Worm (Caenorhabditis elegans) whole organism, L2 larva: ENCODE data around the gene slc-5A12.

Experiments used
- C34F6.9 ChIP-seq: fragments of 150-350 bp; optimal IDR thresholded peaks from 2 replicates; lab custom pipeline; 2014; ENCODE audit warnings: missing biosample characterization, missing genetic modification characterization
- F13H6.1 ChIP-seq: sonication (generic microtip); optimal IDR thresholded peaks from 2 replicates; lab custom pipeline; 2016; ENCODE audit warnings: missing genetic modification characterization, missing compliant biosample characterization
- ama-1 ChIP-seq: fragments of 150-350 bp; optimal IDR thresholded peaks from 2 replicates; lab custom pipeline; 2018; ENCODE audit warnings: inconsistent platforms
- blmp-1 ChIP-seq: sonication (generic microtip); optimal IDR thresholded peaks from 2 replicates; lab custom pipeline; 2017; ENCODE audit warnings: missing genetic modification characterization, mild to moderate bottlenecking, missing compliant biosample characterization, antibody characterized with exemption, moderate library complexity; ENCODE audit not compliant: insufficient read depth
- ceh-16 ChIP-seq: fragments of 150-350 bp; optimal IDR thresholded peaks from 2 replicates; lab custom pipeline; 2014; ENCODE audit warnings: missing biosample characterization, missing genetic modification characterization
- egl-27 ChIP-seq: sonication (generic microtip); optimal IDR thresholded peaks from 3 replicates; lab custom pipeline; 2017; ENCODE audit warnings: missing biosample characterization, missing genetic modification reagents, missing genetic modification characterization
- mab-5 ChIP-seq: fragments of 150-350 bp; optimal IDR thresholded peaks from 2 replicates; lab custom pipeline; 2014; ENCODE audit warnings: missing biosample characterization, missing genetic modification characterization
- mbf-1 ChIP-seq: sonication (generic microtip); optimal IDR thresholded peaks from 2 replicates; lab custom pipeline; 2017; ENCODE audit warnings: missing biosample characterization, missing genetic modification characterization
- nhr-10 ChIP-seq: sonication (generic microtip); optimal IDR thresholded peaks from 2 replicates; lab custom pipeline; 2017; ENCODE audit warnings: missing biosample characterization, missing genetic modification characterization
- nhr-25 ChIP-seq: fragments of 150-350 bp; sonication (generic microtip); optimal IDR thresholded peaks from 3 replicates; lab custom pipeline; 2014; ENCODE audit warnings: missing biosample characterization, missing genetic modification characterization
- nhr-6 ChIP-seq: fragments of 150-350 bp; optimal IDR thresholded peaks from 2 replicates; lab custom pipeline; 2014; ENCODE audit warnings: missing biosample characterization, missing genetic modification characterization
- nhr-77 ChIP-seq: fragments of 150-350 bp; optimal IDR thresholded peaks from 2 replicates; lab custom pipeline; 2014; ENCODE audit warnings: missing biosample characterization, missing genetic modification characterization
- skn-1 ChIP-seq: sonication (generic microtip); optimal IDR thresholded peaks from 2 replicates; lab custom pipeline; 2017; ENCODE audit warnings: missing biosample characterization, missing genetic modification characterization
- sma-3 ChIP-seq: sonication (generic microtip); optimal IDR thresholded peaks from 2 replicates; lab custom pipeline; 2016; ENCODE audit warnings: missing genetic modification reagents, missing genetic modification characterization, missing compliant biosample characterization
- sma-9 ChIP-seq, 2 experiments: fragments of 150-350 bp in 1 of 2; sonication (generic microtip) in 1 of 2; optimal IDR thresholded peaks; 2 replicates each; lab custom pipeline; 2014 to 2016; ENCODE audit warnings: missing genetic modification characterization in 2 of 2, mild to moderate bottlenecking in 1 of 2, missing biosample characterization in 1 of 2, missing compliant biosample characterization in 1 of 2, missing genetic modification reagents in 1 of 2, moderate library complexity in 1 of 2
- unc-39 ChIP-seq: fragments of 150-350 bp; optimal IDR thresholded peaks from 2 replicates; lab custom pipeline; 2014; ENCODE audit warnings: missing biosample characterization, missing genetic modification characterization
- unc-55 ChIP-seq: fragments of 150-350 bp; sonication (generic microtip); optimal IDR thresholded peaks from 3 replicates; lab custom pipeline; 2014; ENCODE audit warnings: missing biosample characterization, missing genetic modification reagents, missing genetic modification characterization
- unc-62 ChIP-seq: fragments of 150-350 bp; optimal IDR thresholded peaks from 2 replicates; lab custom pipeline; 2014; ENCODE audit warnings: missing biosample characterization, missing genetic modification reagents, missing genetic modification characterization
- ztf-1 ChIP-seq: fragments of 200-800 bp; sonication (Bioruptor generic); conservative IDR thresholded peaks from 2 replicates; pipeline ENCODE4 v1.3.6; 2022; ENCODE audit warnings: missing genetic modification characterization, missing compliant biosample characterization
- ztf-11 ChIP-seq: sonication (generic microtip); optimal IDR thresholded peaks from 2 replicates; lab custom pipeline; 2017; ENCODE audit warnings: missing biosample characterization, missing genetic modification characterization
- ztf-4 ChIP-seq: fragments of 150-350 bp; optimal IDR thresholded peaks from 2 replicates; lab custom pipeline; 2014; ENCODE audit warnings: missing biosample characterization, missing genetic modification characterization

slc-5A12 gene

DNA sequence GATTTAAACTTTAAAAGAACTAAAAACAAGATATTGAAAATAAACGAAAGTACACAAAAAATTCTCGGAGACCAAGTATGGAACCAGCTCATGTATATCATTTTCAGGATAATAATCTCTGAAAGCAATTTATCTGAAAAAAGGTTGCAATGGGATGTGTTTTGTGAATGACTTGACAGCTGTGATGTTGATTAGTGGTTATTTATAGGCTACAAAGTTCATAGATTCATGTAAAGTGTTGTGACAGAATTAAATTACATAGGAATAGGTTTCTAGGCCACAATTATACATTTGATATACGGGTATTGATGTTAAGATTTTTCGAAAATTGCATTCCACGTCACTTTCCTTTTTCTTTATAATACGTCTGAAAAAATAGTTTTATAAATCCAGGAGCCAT, 28.1 kb downstream of the slc-5A12 start, which contains the start of gene srj-1:
TSS of gene srj-1 (minus strand) at position 101 of the 400 bp plus-strand sequence.
- TF ChIP-seq unc-39 (no peak), nhr-6 (tag; lab: Kevin White, UChicago) (no peak), F13H6.1 (tag; lab: Kevin White, UChicago) (no peak), nhr-10 (tag; lab: Kevin White, UChicago) (no peak), mab-5 (no peak), nhr-25 (tag; lab: Kevin White, UChicago) (no peak), ztf-1 (GFP tag; lab: Robert Waterston, UW) (no peak)

DNA sequence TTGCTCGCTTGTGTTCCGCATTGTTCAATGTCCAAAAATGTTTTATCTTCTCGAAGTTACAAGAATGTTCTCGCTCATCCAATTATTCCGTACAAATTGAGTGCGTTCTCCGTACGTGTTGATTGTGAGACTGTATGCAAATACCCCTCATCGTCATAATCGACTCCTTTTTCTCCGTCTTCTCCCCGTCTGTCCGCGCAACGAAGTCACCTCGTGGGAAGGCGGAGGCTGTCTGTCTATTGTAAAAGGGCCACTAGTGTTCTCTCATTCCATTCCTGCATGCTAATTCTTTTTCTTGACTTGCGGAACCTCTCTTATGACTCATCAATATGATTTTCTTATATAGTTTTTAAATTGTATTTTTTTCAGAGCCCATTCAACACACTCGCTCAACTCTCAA, 33.0 kb downstream of the slc-5A12 start, which contains the start of gene ZK829.9:
TSS of gene ZK829.9 (plus strand) at position 364 of the 400 bp plus-strand sequence.
- TF ChIP-seq skn-1 (no peak), C34F6.9 (tag; lab: Kevin White, UChicago) (no peak), blmp-1 (tag; lab: Kevin White, UChicago) (no peak), mbf-1 (tag; lab: Kevin White, UChicago) (no peak), ztf-11 (tag; lab: Kevin White, UChicago) (no peak), ztf-4 (tag; lab: Kevin White, UChicago) (no peak), mab-5 (no peak), unc-39 (no peak), ceh-16 (tag; lab: Kevin White, UChicago) (no peak), F13H6.1 (tag; lab: Kevin White, UChicago) (no peak)

DNA sequence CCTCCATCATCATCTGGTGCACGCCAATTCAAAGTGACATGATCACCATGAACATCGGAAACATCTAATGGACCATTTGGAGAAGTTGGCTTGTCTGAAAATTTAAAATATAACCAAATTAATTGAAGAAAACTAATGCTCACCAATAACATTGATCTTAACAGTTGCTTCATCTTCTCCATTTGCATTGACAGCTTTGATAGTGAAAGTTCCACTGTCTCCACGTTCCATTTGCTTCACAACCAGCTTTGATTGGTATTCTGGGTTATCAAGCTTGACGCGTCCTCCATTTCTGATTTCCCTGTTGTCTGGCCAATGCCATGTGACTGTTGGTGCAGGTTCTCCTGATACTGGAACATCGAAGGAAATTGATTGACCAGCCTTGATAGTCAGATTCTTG, 49.2 kb downstream of the slc-5A12 start:
- no peak for TF ChIP-seq sma-9 (GFP tag; optimal IDR thresholded peaks at IDR 0.05; lab: Kevin White, UChicago)
- TF ChIP-seq sma-9 (tag; optimal IDR thresholded peaks at IDR 0.05; lab: Kevin White, UChicago), result no peak
- TF ChIP-seq mbf-1 (tag; lab: Kevin White, UChicago), result no peak
- no peak for TF ChIP-seq ztf-4 (tag; lab: Kevin White, UChicago)
- no peak for TF ChIP-seq nhr-77 (tag; lab: Kevin White, UChicago)
- TF ChIP-seq sma-3, result no peak
- TF ChIP-seq ama-1 (lab: Kevin White, UChicago), result no peak
- TF ChIP-seq F13H6.1 (tag; lab: Kevin White, UChicago), result no peak
- TF ChIP-seq nhr-6 (tag; lab: Kevin White, UChicago), result no peak
- TF ChIP-seq C34F6.9 (tag; lab: Kevin White, UChicago), result no peak
- TF ChIP-seq blmp-1 (tag; lab: Kevin White, UChicago), result no peak
- TF ChIP-seq egl-27 (tag; lab: Kevin White, UChicago), result no peak
- TF ChIP-seq ztf-11 (tag; lab: Kevin White, UChicago), result no peak
- no peak for TF ChIP-seq unc-55
- TF ChIP-seq unc-62 (GFP tag; lab: Kevin White, UChicago), result no peak
- TF ChIP-seq, all 48 proteins: peak for 0
